Worm (Caenorhabditis elegans) whole organism, early embryonic: Measurements from ENCODE around the gene flp-23.

Source experiments
- aly-1 ChIP-seq: sonication (generic microtip); optimal IDR thresholded peaks from 2 replicates; lab custom pipeline; 2016; ENCODE audit warnings: missing genetic modification characterization, missing compliant biosample characterization
- ama-1 ChIP-seq: fragments of 150-350 bp; optimal IDR thresholded peaks from 2 replicates; lab custom pipeline; 2014
- ceh-36 ChIP-seq: sonication (generic microtip); optimal IDR thresholded peaks from 2 replicates; lab custom pipeline; 2016; ENCODE audit warnings: missing genetic modification characterization, inconsistent platforms, missing compliant biosample characterization
- ets-7 ChIP-seq: sonication (generic microtip); optimal IDR thresholded peaks from 2 replicates; lab custom pipeline; 2016; ENCODE audit warnings: missing genotype, missing genetic modification characterization, missing compliant biosample characterization
- flt-1 ChIP-seq: fragments of 200-800 bp; sonication (Bioruptor generic); IDR thresholded peaks from 2 replicates; pipeline ENCODE4 v1.3.6; 2022; ENCODE audit warnings: missing genetic modification characterization, missing compliant biosample characterization
- hmbx-1 ChIP-seq: sonication (generic microtip); optimal IDR thresholded peaks from 2 replicates; lab custom pipeline; 2016; ENCODE audit warnings: mild to moderate bottlenecking, missing genetic modification characterization, missing compliant biosample characterization
- hmg-4 ChIP-seq: fragments of 200-800 bp; sonication (Bioruptor generic); optimal IDR thresholded peaks from 2 replicates; lab custom pipeline; 2018; ENCODE audit warnings: mild to moderate bottlenecking, missing genetic modification characterization, missing compliant biosample characterization
- hnd-1 ChIP-seq: sonication (generic microtip); optimal IDR thresholded peaks from 2 replicates; lab custom pipeline; 2016; ENCODE audit warnings: missing genetic modification characterization, missing compliant biosample characterization
- sea-1 ChIP-seq: fragments of 200-800 bp; sonication (Bioruptor generic); conservative IDR thresholded peaks from 2 replicates; pipeline ENCODE4 v1.3.6; 2022; ENCODE audit warnings: missing genetic modification characterization, missing compliant biosample characterization
- tra-4 ChIP-seq: sonication (generic microtip); optimal IDR thresholded peaks from 2 replicates; lab custom pipeline; 2017; ENCODE audit warnings: missing genetic modification characterization, missing compliant biosample characterization

ce11 chrIII:8611282-8611681 lies 39.3 kb upstream of the flp-23 start:
- TF ChIP-seq ama-1 (lab: Kevin White, UChicago) (no peak), sea-1 (no peak), tra-4 (tag; lab: Kevin White, UChicago) (no peak), flt-1 (GFP tag; lab: Robert Waterston, UW) (no peak), hmg-4 (no peak), ceh-36 (tag; lab: Kevin White, UChicago) (no peak), aly-1 (tag; lab: Kevin White, UChicago) (no peak), ets-7 (no peak), hnd-1 (tag; lab: Kevin White, UChicago) (no peak), hmbx-1 (no peak)
